Worm (Caenorhabditis elegans): ENCODE data around the gene Y110A2AL.4.

DNA sequence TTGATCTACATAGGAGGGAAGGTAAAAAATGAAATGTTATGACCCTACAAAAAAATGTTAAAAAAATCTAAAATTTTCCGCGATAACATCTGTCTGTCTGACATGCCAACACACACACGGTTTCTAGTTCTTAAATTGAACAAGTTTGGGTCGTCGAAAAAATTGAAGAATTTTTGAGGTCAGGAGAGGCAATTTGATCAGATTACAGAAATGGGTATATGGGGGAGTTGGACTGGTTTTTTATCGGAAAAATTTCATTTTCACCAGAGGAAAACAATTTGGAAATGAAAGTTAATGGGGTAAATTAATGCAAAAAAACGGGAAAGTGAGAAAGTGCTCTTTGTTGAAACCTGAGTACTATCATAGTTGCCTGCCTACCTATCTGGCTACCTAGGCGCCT is 14.7 kb downstream of the Y110A2AL.4 start:
- TF ChIP-seq tbx-37 (GFP tag; conservative IDR thresholded peaks at IDR 0.05) (no peak), hmg-4 (GFP tag; optimal IDR thresholded peaks at IDR 0.05) (no peak), ama-1 (optimal IDR thresholded peaks at IDR 0.05) (no peak), ets-7 (tag; optimal IDR thresholded peaks at IDR 0.05) (no peak)
